Worm (Caenorhabditis elegans) whole organism, L3 larva: ENCODE measurements around the gene F58A6.1.

Experiments
- R02D3.7 ChIP-seq: fragments of 150-350 bp; optimal IDR thresholded peaks from 2 replicates; lab custom pipeline; 2014; ENCODE audit warnings: missing biosample characterization, missing genetic modification characterization
- ZK546.5 ChIP-seq: sonication (generic microtip); optimal IDR thresholded peaks from 2 replicates; lab custom pipeline; 2017; ENCODE audit warnings: missing biosample characterization, missing genetic modification characterization
- aly-2 ChIP-seq: fragments of 150-350 bp; optimal IDR thresholded peaks from 2 replicates; lab custom pipeline; 2014; ENCODE audit warnings: missing biosample characterization, missing genetic modification characterization
- ama-1 ChIP-seq: fragments of 150-350 bp; optimal IDR thresholded peaks from 2 replicates; lab custom pipeline; 2018
- ceh-16 ChIP-seq: sonication (generic microtip); optimal IDR thresholded peaks from 2 replicates; lab custom pipeline; 2017; ENCODE audit warnings: missing biosample characterization, missing genetic modification characterization
- ceh-28 ChIP-seq: fragments of 150-350 bp; optimal IDR thresholded peaks from 2 replicates; lab custom pipeline; 2014; ENCODE audit warnings: missing biosample characterization, missing genetic modification reagents, missing genetic modification characterization
- ceh-82 ChIP-seq: fragments of 150-350 bp; optimal IDR thresholded peaks from 2 replicates; lab custom pipeline; 2014; ENCODE audit warnings: missing biosample characterization, missing genetic modification characterization
- daf-12 ChIP-seq: fragments of 150-350 bp; optimal IDR thresholded peaks from 2 replicates; lab custom pipeline; 2014; ENCODE audit warnings: missing biosample characterization, missing genetic modification reagents, missing genetic modification characterization
- egl-27 ChIP-seq: sonication (generic microtip); optimal IDR thresholded peaks from 4 replicates; lab custom pipeline; 2017; ENCODE audit warnings: missing biosample characterization, missing genetic modification reagents, missing genetic modification characterization
- egl-5 ChIP-seq: fragments of 150-350 bp; optimal IDR thresholded peaks from 2 replicates; lab custom pipeline; 2017; ENCODE audit warnings: missing biosample characterization, missing genetic modification reagents, missing genetic modification characterization, inconsistent platforms
- elt-2 ChIP-seq: sonication (generic microtip); optimal IDR thresholded peaks from 2 replicates; lab custom pipeline; 2016; ENCODE audit warnings: missing genetic modification reagents, mild to moderate bottlenecking, missing genetic modification characterization, missing compliant biosample characterization
- elt-3 ChIP-seq, 3 experiments: fragments of 150-350 bp in 1 of 3; sonication (generic microtip) in 2 of 3; optimal IDR thresholded peaks; 2 replicates in 2 of 3; 4 replicates in 1 of 3; lab custom pipeline; 2014 to 2017; ENCODE audit warnings: missing biosample characterization in 3 of 3, missing genetic modification characterization in 3 of 3
- eor-1 ChIP-seq, 2 experiments: fragments of 150-350 bp; optimal IDR thresholded peaks; 2 replicates each; lab custom pipeline; 2014 to 2018; ENCODE audit warnings: missing biosample characterization in 2 of 2, missing genetic modification characterization in 2 of 2
- lin-15B ChIP-seq: fragments of 150-350 bp; optimal IDR thresholded peaks from 2 replicates; lab custom pipeline; 2014; ENCODE audit warnings: missing biosample characterization, missing genetic modification characterization
- lin-39 ChIP-seq: fragments of 150-350 bp; optimal IDR thresholded peaks from 2 replicates; lab custom pipeline; 2018; ENCODE audit warnings: missing biosample characterization, missing genetic modification reagents, missing genetic modification characterization
- mdl-1 ChIP-seq: fragments of 150-350 bp; optimal IDR thresholded peaks from 2 replicates; lab custom pipeline; 2014; ENCODE audit warnings: missing biosample characterization, missing genetic modification characterization
- mml-1 ChIP-seq: fragments of 150-350 bp; sonication (generic microtip); optimal IDR thresholded peaks from 3 replicates; lab custom pipeline; 2014; ENCODE audit warnings: missing biosample characterization, missing genetic modification characterization
- nfya-1 ChIP-seq: sonication (generic microtip); optimal IDR thresholded peaks from 2 replicates; lab custom pipeline; 2017; ENCODE audit warnings: missing genetic modification characterization, mild to moderate bottlenecking, missing compliant biosample characterization, antibody characterized with exemption, moderate library complexity; ENCODE audit not compliant: insufficient read depth
- nhr-11 ChIP-seq: fragments of 150-350 bp; optimal IDR thresholded peaks from 2 replicates; lab custom pipeline; 2014; ENCODE audit warnings: missing biosample characterization, missing genetic modification characterization
- nhr-12 ChIP-seq: fragments of 150-350 bp; optimal IDR thresholded peaks from 2 replicates; lab custom pipeline; 2014; ENCODE audit warnings: missing biosample characterization, missing genetic modification characterization
- nhr-23 ChIP-seq: fragments of 150-350 bp; optimal IDR thresholded peaks from 2 replicates; lab custom pipeline; 2014; ENCODE audit warnings: missing biosample characterization, missing genetic modification reagents, missing genetic modification characterization
- nhr-237 ChIP-seq: fragments of 150-350 bp; optimal IDR thresholded peaks from 2 replicates; lab custom pipeline; 2014; ENCODE audit warnings: missing biosample characterization, missing genetic modification characterization
- nhr-25 ChIP-seq: sonication (generic microtip); optimal IDR thresholded peaks from 2 replicates; lab custom pipeline; 2017; ENCODE audit warnings: missing biosample characterization, missing genetic modification characterization
- nhr-28 ChIP-seq: fragments of 150-350 bp; optimal IDR thresholded peaks from 2 replicates; lab custom pipeline; 2014; ENCODE audit warnings: missing biosample characterization, missing genetic modification characterization
- nhr-43 ChIP-seq: sonication (generic microtip); optimal IDR thresholded peaks from 2 replicates; lab custom pipeline; 2016; ENCODE audit warnings: mild to moderate bottlenecking, missing genetic modification characterization, missing compliant biosample characterization; ENCODE audit not compliant: poor library complexity, severe bottlenecking
- nhr-67 ChIP-seq: fragments of 150-350 bp; optimal IDR thresholded peaks from 2 replicates; lab custom pipeline; 2014; ENCODE audit warnings: missing biosample characterization, missing genetic modification characterization
- nhr-76 ChIP-seq: fragments of 150-350 bp; sonication (generic microtip); optimal IDR thresholded peaks from 5 replicates; lab custom pipeline; 2014; ENCODE audit warnings: missing biosample characterization, missing genetic modification characterization
- nhr-77 ChIP-seq: fragments of 150-350 bp; optimal IDR thresholded peaks from 2 replicates; lab custom pipeline; 2014; ENCODE audit warnings: missing biosample characterization, missing genetic modification characterization
- pha-4 ChIP-seq: fragments of 150-350 bp; optimal IDR thresholded peaks from 2 replicates; lab custom pipeline; 2014; ENCODE audit warnings: missing biosample characterization, missing genetic modification reagents, missing genetic modification characterization
- pqm-1 ChIP-seq: fragments of 150-350 bp; optimal IDR thresholded peaks from 2 replicates; lab custom pipeline; 2017; ENCODE audit warnings: missing biosample characterization, missing genetic modification characterization, inconsistent platforms
- sea-2 ChIP-seq: fragments of 150-350 bp; sonication (generic microtip); optimal IDR thresholded peaks from 4 replicates; lab custom pipeline; 2014; ENCODE audit warnings: missing biosample characterization, missing genetic modification reagents, missing genetic modification characterization
- snpc-4 ChIP-seq: fragments of 150-350 bp; optimal IDR thresholded peaks from 2 replicates; lab custom pipeline; 2014; ENCODE audit warnings: missing biosample characterization, missing genetic modification characterization
- unc-39 ChIP-seq: sonication (generic microtip); optimal IDR thresholded peaks from 4 replicates; lab custom pipeline; 2017; ENCODE audit warnings: missing biosample characterization, missing genetic modification characterization
- unc-62 ChIP-seq: fragments of 150-350 bp; sonication (generic microtip); optimal IDR thresholded peaks from 4 replicates; lab custom pipeline; 2014; ENCODE audit warnings: missing biosample characterization, missing genetic modification reagents, missing genetic modification characterization
- ztf-11 ChIP-seq: fragments of 150-350 bp; optimal IDR thresholded peaks from 2 replicates; lab custom pipeline; 2014; ENCODE audit warnings: missing biosample characterization, missing genetic modification characterization
- ztf-4 ChIP-seq: fragments of 150-350 bp; optimal IDR thresholded peaks from 2 replicates; lab custom pipeline; 2014; ENCODE audit warnings: missing biosample characterization, missing genetic modification characterization

The F58A6.1 gene

ce11 chrII:5163283-5163682, 20.6 kb downstream of the F58A6.1 start, which contains the start of gene srb-5:
srb-5 (minus strand) TSS chrII:5163383.
- TF ChIP-seq nhr-28 (no peak), nhr-76 (tag; lab: Kevin White, UChicago) (no peak), snpc-4 (tag; lab: Kevin White, UChicago) (no peak), egl-5 (no peak), nhr-237 (tag; lab: Kevin White, UChicago) (no peak)

ce11 chrII:5166738-5167137, 24.0 kb downstream of the F58A6.1 start, which contains the start of gene srb-3:
srb-3 (minus strand) TSS chrII:5166838.
- TF ChIP-seq unc-39 (tag; lab: Kevin White, UChicago) (no peak), R02D3.7 (no peak), nhr-23 (no peak), ztf-4 (tag; lab: Kevin White, UChicago) (no peak), mml-1 (no peak), egl-27 (tag; lab: Kevin White, UChicago) (no peak), ztf-11 (no peak), ama-1 (lab: Kevin White, UChicago) (no peak), ceh-28 (tag; lab: Kevin White, UChicago) (no peak), elt-2 (tag; lab: Kevin White, UChicago) (no peak), lin-15B (tag; lab: Kevin White, UChicago) (no peak), nhr-11 (tag; lab: Kevin White, UChicago) (no peak), nhr-25 (no peak), nhr-12 (tag; lab: Kevin White, UChicago) (no peak), mdl-1 (tag; lab: Kevin White, UChicago) (no peak), ceh-82 (no peak), pqm-1 (tag; lab: Kevin White, UChicago) (no peak)

DNA sequence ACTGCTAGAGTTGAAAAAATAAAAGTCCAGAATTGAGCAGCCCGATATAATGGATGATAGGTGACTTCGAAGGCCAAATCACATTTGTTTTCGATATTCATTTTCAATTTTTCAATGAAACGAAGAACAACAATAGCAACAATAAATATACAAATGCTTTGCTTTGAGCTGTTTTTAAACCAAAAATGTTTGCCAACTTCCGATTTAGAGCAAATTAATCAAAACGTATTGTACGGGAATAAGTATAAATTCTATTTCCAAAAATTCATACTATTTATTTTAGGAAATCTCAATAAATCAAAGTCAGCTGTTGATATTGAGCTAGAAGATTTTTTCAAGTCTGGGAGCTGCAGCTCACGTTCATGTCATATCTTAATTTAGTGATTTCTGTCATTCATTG, 28.2 kb downstream of the F58A6.1 start, which contains the start of gene srb-1:
srb-1 (minus strand) TSS at position 101 of the 400 bp plus-strand sequence.
- TF ChIP-seq aly-2 (tag; lab: Kevin White, UChicago) (no peak), ZK546.5 (tag; lab: Kevin White, UChicago) (no peak), nhr-67 (no peak), ceh-82 (no peak), nhr-28 (no peak), egl-5 (no peak), sea-2 (GFP tag; lab: Kevin White, UChicago) (no peak), ceh-16 (no peak), nhr-23 (no peak), unc-62 (no peak), daf-12 (tag; lab: Kevin White, UChicago) (no peak), lin-39 (tag; lab: Kevin White, UChicago) (no peak), nhr-25 (no peak)

ce11 chrII:5171610-5172009, 28.9 kb downstream of the F58A6.1 start, which contains the start of gene C27D6.15:
C27D6.15 (plus strand) TSS chrII:5171910.
- TF ChIP-seq pqm-1 (tag; lab: Kevin White, UChicago) = no peak
- TF ChIP-seq nhr-43 (tag; lab: Kevin White, UChicago) = no peak
- TF ChIP-seq daf-12 (tag; lab: Kevin White, UChicago) = no peak
- TF ChIP-seq nhr-77 (tag; lab: Kevin White, UChicago) = no peak
- TF ChIP-seq unc-39 (tag; lab: Kevin White, UChicago) = no peak
- TF ChIP-seq aly-2 (tag; lab: Kevin White, UChicago) = no peak
- no peak for TF ChIP-seq pha-4 (tag; lab: Kevin White, UChicago)
- TF ChIP-seq eor-1 (tag; optimal IDR thresholded peaks at IDR 0.05; lab: Kevin White, UChicago) = no peak
- TF ChIP-seq lin-15B (tag; lab: Kevin White, UChicago) = no peak
- TF ChIP-seq ceh-82 = no peak
- TF ChIP-seq nfya-1 (tag; lab: Kevin White, UChicago) = no peak
- no peak for TF ChIP-seq nhr-12 (tag; lab: Kevin White, UChicago)
- no peak for TF ChIP-seq ceh-16
- no peak for TF ChIP-seq elt-3 (tag; optimal IDR thresholded peaks at IDR 0.05; lab: Kevin White, UChicago)

- TF ChIP-seq ceh-16 = no peak
- TF ChIP-seq ztf-11 = no peak
- no peak for TF ChIP-seq R02D3.7
- no peak for TF ChIP-seq eor-1 (tag; optimal IDR thresholded peaks at IDR 0.05; lab: Kevin White, UChicago)
- no peak for TF ChIP-seq ceh-28 (tag; lab: Kevin White, UChicago)
- no peak for TF ChIP-seq nhr-28
Observed at ce11 chrII:5172451-5172850, 29.7 kb downstream of the F58A6.1 start, which contains the start of gene C27D6.1. C27D6.1 (plus strand) TSS chrII:5172751.
